Fruit fly (Drosophila melanogaster) whole organism, wandering third instar larva: ENCODE results near the gene CG13679.
A peak's percentile ranks its signal among the peaks of the same experiment; 100 is the strongest.

Experiments
- Abd-B ChIP-seq: fragments of >200 bp; optimal IDR thresholded peaks from 2 replicates; lab custom pipeline; 2017; ENCODE audit warnings: missing biosample characterization, missing genetic modification characterization
- CG32264 ChIP-seq: fragments of 200-800 bp; sonication (Bioruptor generic); optimal IDR thresholded peaks from 2 replicates; lab custom pipeline; 2016; ENCODE audit warnings: missing biosample characterization, missing genetic modification characterization
- CG9705 ChIP-seq: fragments of 200-800 bp; sonication (Bioruptor generic); optimal IDR thresholded peaks from 2 replicates; lab custom pipeline; 2018; ENCODE audit warnings: missing biosample characterization, mild to moderate bottlenecking, missing genetic modification characterization
- CrebA ChIP-seq: fragments of 200-800 bp; sonication (Bioruptor generic); optimal IDR thresholded peaks from 2 replicates; lab custom pipeline; 2016; ENCODE audit warnings: missing biosample characterization, mild to moderate bottlenecking, missing genetic modification characterization, borderline replicate concordance
- Dfd ChIP-seq: fragments of >200 bp; optimal IDR thresholded peaks from 2 replicates; lab custom pipeline; 2017; ENCODE audit warnings: missing biosample characterization, missing genetic modification characterization
- Dif ChIP-seq: fragments of 200-275, 200-300 bp; sonication (Bioruptor generic); optimal IDR thresholded peaks from 2 replicates; lab custom pipeline; 2018; ENCODE audit warnings: missing biosample characterization, missing genetic modification characterization; ENCODE audit not compliant: partially characterized antibody
- GATAd ChIP-seq: sonication (Bioruptor generic); optimal IDR thresholded peaks from 2 replicates; lab custom pipeline; 2016; ENCODE audit warnings: missing biosample characterization, missing genetic modification characterization
- HLH106 ChIP-seq: fragments of 200-800 bp; optimal IDR thresholded peaks from 3 replicates; lab custom pipeline; 2019; ENCODE audit warnings: missing biosample characterization, mild to moderate bottlenecking, missing genetic modification characterization, moderate library complexity
- Hnf4 ChIP-seq: fragments of 200-800 bp; sonication (Bioruptor generic); optimal IDR thresholded peaks from 2 replicates; lab custom pipeline; 2016; ENCODE audit warnings: missing biosample characterization, mild to moderate bottlenecking, missing genetic modification characterization
- Hr78 ChIP-seq: fragments of >200 bp; optimal IDR thresholded peaks from 2 replicates; lab custom pipeline; 2017; ENCODE audit warnings: missing biosample characterization, missing genetic modification characterization
- Hr83 ChIP-seq: fragments of 200-300 bp; sonication (Bioruptor generic); optimal IDR thresholded peaks from 2 replicates; lab custom pipeline; 2016; ENCODE audit warnings: missing biosample characterization, mild to moderate bottlenecking, missing genetic modification characterization, moderate library complexity; ENCODE audit not compliant: poor library complexity, severe bottlenecking
- Jra ChIP-seq: sonication (Bioruptor generic); optimal IDR thresholded peaks from 2 replicates; lab custom pipeline; 2016; ENCODE audit warnings: missing biosample characterization, missing genetic modification characterization
- Mio ChIP-seq: sonication (Bioruptor generic); optimal IDR thresholded peaks from 2 replicates; lab custom pipeline; 2016; ENCODE audit warnings: missing biosample characterization, missing genetic modification characterization
- Myc ChIP-seq: fragments of >200 bp; optimal IDR thresholded peaks from 2 replicates; lab custom pipeline; 2017
- N ChIP-seq: fragments of >200 bp; optimal IDR thresholded peaks from 2 replicates; lab custom pipeline; 2018; ENCODE audit warnings: missing biosample characterization, missing external identifiers, missing genetic modification characterization
- OdsH ChIP-seq: fragments of 200-800 bp; sonication (Bioruptor generic); optimal IDR thresholded peaks from 2 replicates; lab custom pipeline; 2016; ENCODE audit warnings: missing biosample characterization, mild to moderate bottlenecking, missing genetic modification characterization
- Rel ChIP-seq, 2 experiments: fragments of 200-800 bp; sonication (Bioruptor generic) in 1 of 2; optimal IDR thresholded peaks; 2 replicates in 1 of 2; 3 replicates in 1 of 2; lab custom pipeline; 2016 to 2019; ENCODE audit warnings: mild to moderate bottlenecking in 2 of 2, missing biosample characterization in 2 of 2, missing genetic modification characterization in 2 of 2, moderate library complexity in 1 of 2
- Sp1 ChIP-seq: fragments of 200-800 bp; sonication (Bioruptor generic); optimal IDR thresholded peaks from 3 replicates; lab custom pipeline; 2019; ENCODE audit warnings: missing biosample characterization, mild to moderate bottlenecking, missing genetic modification characterization, moderate library complexity
- Vsx2 ChIP-seq: fragments of 200-300, 225-300 bp; sonication (Bioruptor generic); optimal IDR thresholded peaks from 2 replicates; lab custom pipeline; 2018; ENCODE audit warnings: missing biosample characterization, missing genetic modification characterization; ENCODE audit not compliant: partially characterized antibody
- br ChIP-seq: fragments of 200-800 bp; sonication (Bioruptor generic); optimal IDR thresholded peaks from 2 replicates; lab custom pipeline; 2016; ENCODE audit warnings: missing biosample characterization, missing genetic modification characterization
- brk ChIP-seq: fragments of 200-800 bp; sonication (Bioruptor generic); optimal IDR thresholded peaks from 2 replicates; lab custom pipeline; 2016; ENCODE audit warnings: missing biosample characterization, mild to moderate bottlenecking, missing genetic modification characterization
- dl ChIP-seq, 2 experiments: fragments of 175-275, 200-275 bp in 1 of 2; fragments of 200-275 bp in 1 of 2; sonication (Bioruptor generic); optimal IDR thresholded peaks; lab custom pipeline; 2018; ENCODE audit warnings: mild to moderate bottlenecking in 2 of 2, missing biosample characterization in 2 of 2, missing genetic modification characterization in 2 of 2, moderate library complexity in 2 of 2; ENCODE audit not compliant: partially characterized antibody in 2 of 2, insufficient read depth in 1 of 2
- dmrt93B ChIP-seq: fragments of 200-800 bp; sonication (Bioruptor generic); optimal IDR thresholded peaks from 2 replicates; lab custom pipeline; 2018; ENCODE audit warnings: missing biosample characterization, mild to moderate bottlenecking, missing genetic modification characterization
- dsf ChIP-seq: sonication (Bioruptor generic); optimal IDR thresholded peaks from 2 replicates; lab custom pipeline; 2016; ENCODE audit warnings: missing biosample characterization, missing genetic modification characterization, borderline replicate concordance
- ey ChIP-seq: fragments of 200-800 bp; sonication (Bioruptor generic); optimal IDR thresholded peaks from 2 replicates; lab custom pipeline; 2016; ENCODE audit warnings: missing biosample characterization, missing genetic modification characterization
- foxo ChIP-seq, 2 experiments: fragments of 200-800 bp; sonication (Bioruptor generic); optimal IDR thresholded peaks; 2 replicates in 1 of 2; 3 replicates in 1 of 2; lab custom pipeline; 2016 to 2017; ENCODE audit warnings: missing biosample characterization in 2 of 2, missing genetic modification characterization in 2 of 2
- fru ChIP-seq: fragments of 200-800 bp; sonication (Bioruptor generic); optimal IDR thresholded peaks from 3 replicates; lab custom pipeline; 2016; ENCODE audit warnings: missing biosample characterization, mild to moderate bottlenecking, missing genetic modification characterization
- h ChIP-seq: fragments of 200-800 bp; sonication (Bioruptor generic); optimal IDR thresholded peaks from 3 replicates; lab custom pipeline; 2016; ENCODE audit warnings: missing biosample characterization, mild to moderate bottlenecking, missing genetic modification characterization
- jim ChIP-seq: fragments of 175-275, 200-325 bp; sonication (Bioruptor generic); optimal IDR thresholded peaks from 2 replicates; lab custom pipeline; 2016; ENCODE audit warnings: missing biosample characterization, mild to moderate bottlenecking, missing genetic modification characterization
- lola ChIP-seq: fragments of >200 bp; optimal IDR thresholded peaks from 2 replicates; lab custom pipeline; 2017; ENCODE audit warnings: missing biosample characterization, missing genetic modification characterization
- pan ChIP-seq: fragments of >200 bp; optimal IDR thresholded peaks from 2 replicates; lab custom pipeline; 2017
- psq ChIP-seq: fragments of 200-800 bp; sonication (Bioruptor generic); optimal IDR thresholded peaks from 3 replicates; lab custom pipeline; 2017; ENCODE audit warnings: missing biosample characterization, mild to moderate bottlenecking, missing genetic modification characterization, moderate library complexity
- rgr ChIP-seq: fragments of 200-800 bp; sonication (Bioruptor generic); optimal IDR thresholded peaks from 3 replicates; lab custom pipeline; 2016; ENCODE audit warnings: missing biosample characterization, mild to moderate bottlenecking, missing genetic modification characterization
- sage ChIP-seq: fragments of 200-800 bp; sonication (Bioruptor generic); optimal IDR thresholded peaks from 2 replicates; lab custom pipeline; 2016; ENCODE audit warnings: missing biosample characterization, mild to moderate bottlenecking, missing genetic modification characterization
- sv ChIP-seq: fragments of 200-800 bp; sonication (Bioruptor generic); optimal IDR thresholded peaks from 3 replicates; lab custom pipeline; 2016; ENCODE audit warnings: missing biosample characterization, missing genetic modification characterization
- tai ChIP-seq: sonication (Bioruptor generic); optimal IDR thresholded peaks from 2 replicates; lab custom pipeline; 2016; ENCODE audit warnings: missing biosample characterization, missing genetic modification characterization
- usp ChIP-seq: fragments of >200 bp; optimal IDR thresholded peaks from 2 replicates; lab custom pipeline; 2017; ENCODE audit warnings: missing biosample characterization, missing genetic modification characterization
- woc ChIP-seq: sonication (Bioruptor generic); optimal IDR thresholded peaks from 2 replicates; lab custom pipeline; 2016; ENCODE audit warnings: missing biosample characterization, mild to moderate bottlenecking, missing genetic modification characterization

The CG13679 gene

dm6 chr3L:8186627-8187396 lies 15.8 kb upstream of the CG13679 start, which contains the start of the genes ERR and Atg18a:
TSS of gene ERR (minus strand) at chr3L:8186671.
TSS of gene Atg18a (plus strand) at chr3L:8186857.
- TF ChIP-seq Myc (lab: Kevin White, UChicago): peak; percentile 49
- TF ChIP-seq usp (GFP tag; lab: Kevin White, UChicago): no peak
- peak; percentile 74 for TF ChIP-seq GATAd (GFP tag; lab: Kevin White, UChicago)
- peak; percentile 76 for TF ChIP-seq psq (GFP tag; lab: Kevin White, UChicago)
- TF ChIP-seq Hr83: peak; percentile 88
- TF ChIP-seq Mio (GFP tag; lab: Kevin White, UChicago): peak; percentile 35
- peak; percentile 5 for TF ChIP-seq Dif
- TF ChIP-seq woc (GFP tag; lab: Kevin White, UChicago): peak; percentile 91
- no peak for TF ChIP-seq lola (GFP tag; lab: Kevin White, UChicago)
- TF ChIP-seq Hr78: no peak
- TF ChIP-seq Hnf4 (GFP tag; lab: Kevin White, UChicago): peak; percentile 90
- TF ChIP-seq sage (GFP tag; lab: Kevin White, UChicago): peak; percentile 50
- peak; percentile 88 for TF ChIP-seq Jra
- TF ChIP-seq Sp1 (GFP tag; lab: Kevin White, UChicago): peak; percentile 86
- no peak for TF ChIP-seq CrebA (GFP tag; lab: Kevin White, UChicago)
- TF ChIP-seq h: peak; percentile 91
- no peak for TF ChIP-seq dl (GFP tag; optimal IDR thresholded peaks at IDR 0.05; lab: Kevin White, UChicago; ENCODE audit: insufficient read depth in 1 of 2, partially characterized antibody in 2 of 2)
- TF ChIP-seq brk: no peak
- TF ChIP-seq pan (lab: Kevin White, UChicago): no peak
- TF ChIP-seq dsf (GFP tag; lab: Kevin White, UChicago): peak; percentile 86
- TF ChIP-seq sv: peak; percentile 90
- peak; percentile 87 for TF ChIP-seq rgr (GFP tag; lab: Kevin White, UChicago)
- no peak for TF ChIP-seq tai (GFP tag; lab: Kevin White, UChicago)
- peak in 1 of 2 experiments; percentile 92 for TF ChIP-seq foxo (GFP tag; optimal IDR thresholded peaks at IDR 0.05; lab: Kevin White, UChicago)
- TF ChIP-seq Vsx2 (GFP tag; lab: Kevin White, UChicago): no peak
- TF ChIP-seq CG32264: peak; percentile 29
- TF ChIP-seq N: peak; percentile 63
- TF ChIP-seq fru (GFP tag; lab: Kevin White, UChicago): peak; percentile 87
- TF ChIP-seq jim: peak; percentile 36
- peak; percentile 49 for TF ChIP-seq Rel (GFP tag; optimal IDR thresholded peaks at IDR 0.05; lab: Kevin White, UChicago)
- TF ChIP-seq Rel (tag; optimal IDR thresholded peaks at IDR 0.05; lab: Kevin White, UChicago): peak; percentile 69
- TF ChIP-seq Abd-B (GFP tag; lab: Kevin White, UChicago): no peak
- TF ChIP-seq OdsH (GFP tag; lab: Kevin White, UChicago): peak; percentile 85
- TF ChIP-seq ey (GFP tag; lab: Kevin White, UChicago): peak; percentile 84
- peak; percentile 80 for TF ChIP-seq br
- TF ChIP-seq dmrt93B (GFP tag; lab: Kevin White, UChicago): peak; percentile 91
- TF ChIP-seq HLH106 (tag; lab: Kevin White, UChicago): peak; percentile 93
- peak; percentile 85 for TF ChIP-seq CG9705 (GFP tag; lab: Kevin White, UChicago)
- no peak for TF ChIP-seq Dfd (GFP tag; lab: Kevin White, UChicago)

- no peak for TF ChIP-seq sv
- TF ChIP-seq sage (GFP tag; lab: Kevin White, UChicago): no peak
- TF ChIP-seq woc (GFP tag; lab: Kevin White, UChicago): no peak
- no peak for TF ChIP-seq Hr83
Observed at dm6 chr3L:8187397-8187811, 15.2 kb upstream of the CG13679 start.
